Fruit fly (Drosophila melanogaster) whole organism, embryonic: ENCODE measurements around the gene SrpRalpha.
A peak's percentile ranks its signal among the peaks of the same experiment; 100 is the strongest.

Experiments
- Bgb ChIP-seq: fragments of 200-800 bp; sonication (Bioruptor generic); IDR thresholded peaks from 2 replicates; pipeline ENCODE4 v1.3.6; 2022; ENCODE audit warnings: missing biosample characterization, missing genetic modification characterization; ENCODE audit not compliant: partially characterized antibody
- Bteb2 ChIP-seq: fragments of 200-800 bp; sonication (Bioruptor generic); optimal IDR thresholded peaks from 2 replicates; lab custom pipeline; 2016; ENCODE audit warnings: missing biosample characterization, missing genetic modification characterization
- CG11247 ChIP-seq: fragments of 200-800 bp; sonication (Bioruptor generic); IDR thresholded peaks from 2 replicates; pipeline ENCODE4 v1.3.6; 2022; ENCODE audit warnings: missing biosample characterization, missing genetic modification characterization
- CG14441 ChIP-seq: fragments of 200-800 bp; sonication (Bioruptor generic); IDR thresholded peaks from 2 replicates; pipeline ENCODE4 v1.3.6; 2022; ENCODE audit warnings: missing biosample characterization, missing genetic modification characterization
- CG14667 ChIP-seq: fragments of 200-800 bp; sonication (Bioruptor generic); IDR thresholded peaks from 2 replicates; pipeline ENCODE4 v1.3.6; 2022; ENCODE audit warnings: missing biosample characterization, missing genetic modification characterization
- CG1647 ChIP-seq: fragments of 200-800 bp; sonication (Bioruptor generic); optimal IDR thresholded peaks from 3 replicates; lab custom pipeline; 2016; ENCODE audit warnings: missing biosample characterization, missing genetic modification characterization
- CG17912 ChIP-seq: fragments of 200-800 bp; sonication (Bioruptor generic); optimal IDR thresholded peaks from 2 replicates; lab custom pipeline; 2018; ENCODE audit warnings: missing biosample characterization, mild to moderate bottlenecking, missing genetic modification characterization
- CG18619 ChIP-seq: fragments of 200-800 bp; sonication (Bioruptor generic); optimal IDR thresholded peaks from 3 replicates; lab custom pipeline; 2017; ENCODE audit warnings: missing biosample characterization, mild to moderate bottlenecking, missing genetic modification characterization
- CG31388 ChIP-seq: fragments of 200-800 bp; sonication (Bioruptor generic); optimal IDR thresholded peaks from 2 replicates; lab custom pipeline; 2016; ENCODE audit warnings: missing biosample characterization, missing genetic modification characterization
- CG3407 ChIP-seq: fragments of 200-800 bp; sonication (Bioruptor generic); optimal IDR thresholded peaks from 2 replicates; lab custom pipeline; 2018; ENCODE audit warnings: missing biosample characterization, mild to moderate bottlenecking, missing genetic modification characterization
- CG34376 ChIP-seq: fragments of 200-800 bp; sonication (Bioruptor generic); optimal IDR thresholded peaks from 2 replicates; lab custom pipeline; 2018; ENCODE audit warnings: missing biosample characterization, mild to moderate bottlenecking, missing genetic modification characterization
- CG42726 ChIP-seq: fragments of 200-800 bp; sonication (Bioruptor generic); IDR thresholded peaks from 2 replicates; pipeline ENCODE4 v1.3.6; 2022; ENCODE audit warnings: missing biosample characterization, missing genetic modification characterization; ENCODE audit not compliant: partially characterized antibody
- CG4424 ChIP-seq: fragments of 200-800 bp; sonication (Bioruptor generic); optimal IDR thresholded peaks from 3 replicates; lab custom pipeline; 2016; ENCODE audit warnings: missing biosample characterization, missing genetic modification characterization
- CG4617 ChIP-seq: fragments of 200-800 bp; sonication (Bioruptor generic); optimal IDR thresholded peaks from 3 replicates; lab custom pipeline; 2016; ENCODE audit warnings: missing biosample characterization, missing genetic modification characterization, borderline replicate concordance
- CG5180 ChIP-seq: fragments of 200-800 bp; sonication (Bioruptor generic); optimal IDR thresholded peaks from 3 replicates; lab custom pipeline; 2017; ENCODE audit warnings: missing biosample characterization, missing genetic modification characterization, mild to moderate bottlenecking, moderate library complexity, missing genetic modification reagents
- CG7271 ChIP-seq: fragments of 200-800 bp; sonication (Bioruptor generic); optimal IDR thresholded peaks from 2 replicates; lab custom pipeline; 2018; ENCODE audit warnings: missing biosample characterization, mild to moderate bottlenecking, missing genetic modification characterization, moderate library complexity
- CG7987 ChIP-seq: fragments of 200-800 bp; sonication (Bioruptor generic); optimal IDR thresholded peaks from 2 replicates; lab custom pipeline; 2018; ENCODE audit warnings: missing biosample characterization, mild to moderate bottlenecking, missing genetic modification characterization, moderate library complexity
- D19A ChIP-seq: fragments of 200-800 bp; optimal IDR thresholded peaks from 3 replicates; lab custom pipeline; 2019; ENCODE audit warnings: missing biosample characterization, mild to moderate bottlenecking, missing genetic modification characterization, moderate library complexity
- Dip2 ChIP-seq: fragments of 200-800 bp; sonication (Bioruptor generic); IDR thresholded peaks from 2 replicates; pipeline ENCODE4 v1.3.6; 2022; ENCODE audit warnings: missing biosample characterization, missing genetic modification characterization
- Dip3 ChIP-seq: fragments of 200-800 bp; sonication (Bioruptor generic); optimal IDR thresholded peaks from 3 replicates; lab custom pipeline; 2016; ENCODE audit warnings: missing biosample characterization, missing genetic modification characterization
- Eip74EF ChIP-seq, 2 experiments: fragments of 200-800 bp in 1 of 2; fragments of >200 bp in 1 of 2; sonication (Bioruptor generic) in 1 of 2; optimal IDR thresholded peaks; 2 replicates each; lab custom pipeline; 2017 to 2019; ENCODE audit warnings: missing biosample characterization in 2 of 2, missing genetic modification characterization in 2 of 2, mild to moderate bottlenecking in 1 of 2, moderate library complexity in 1 of 2
- Elba2 ChIP-seq: fragments of 200-800 bp; sonication (Bioruptor generic); optimal IDR thresholded peaks from 3 replicates; lab custom pipeline; 2016; ENCODE audit warnings: missing biosample characterization, missing genetic modification characterization
- Gug ChIP-seq: fragments of 200-800 bp; sonication (Bioruptor generic); IDR thresholded peaks from 4 replicates; pipeline ENCODE4 v1.3.6; 2022; ENCODE audit warnings: missing biosample characterization, missing genetic modification characterization
- H15 ChIP-seq: fragments of 200-800 bp; sonication (Bioruptor generic); IDR thresholded peaks from 3 replicates; pipeline ENCODE4 v1.3.6; 2022; ENCODE audit warnings: missing biosample characterization, missing genetic modification characterization
- HLHmδ ChIP-seq: fragments of 200-800 bp; sonication (Bioruptor generic); optimal IDR thresholded peaks from 2 replicates; lab custom pipeline; 2018; ENCODE audit warnings: missing biosample characterization, mild to moderate bottlenecking, missing genetic modification characterization, moderate library complexity
- Hand ChIP-seq: fragments of 200-800 bp; sonication (Bioruptor generic); optimal IDR thresholded peaks from 2 replicates; lab custom pipeline; 2017; ENCODE audit warnings: mild to moderate bottlenecking, missing biosample characterization, missing genetic modification reagents, missing genetic modification characterization
- Oaz ChIP-seq: fragments of 200-800 bp; sonication (Bioruptor generic); IDR thresholded peaks from 2 replicates; pipeline ENCODE4 v1.3.6; 2022; ENCODE audit warnings: missing biosample characterization, missing genetic modification characterization
- Rx ChIP-seq: fragments of 200-800 bp; sonication (Bioruptor generic); IDR thresholded peaks from 2 replicates; pipeline ENCODE4 v1.3.6; 2022; ENCODE audit warnings: missing biosample characterization, missing genetic modification characterization
- Scr ChIP-seq: fragments of 200-800 bp; sonication (Bioruptor generic); IDR thresholded peaks from 2 replicates; pipeline ENCODE4 v1.3.6; 2022; ENCODE audit warnings: missing biosample characterization, missing genetic modification characterization; ENCODE audit not compliant: partially characterized antibody
- chn ChIP-seq: fragments of 200-800 bp; sonication (Bioruptor generic); optimal IDR thresholded peaks from 2 replicates; lab custom pipeline; 2016; ENCODE audit warnings: missing biosample characterization, missing genetic modification characterization
- croc ChIP-seq: fragments of 200-800 bp; sonication (Bioruptor generic); conservative IDR thresholded peaks from 3 replicates; pipeline ENCODE4 v1.3.6; 2022; ENCODE audit warnings: missing biosample characterization, missing genetic modification characterization
- eyg ChIP-seq: fragments of 200-800 bp; sonication (Bioruptor generic); optimal IDR thresholded peaks from 3 replicates; lab custom pipeline; 2016; ENCODE audit warnings: missing biosample characterization, missing genetic modification characterization
- grau ChIP-seq: fragments of 200-800 bp; optimal IDR thresholded peaks from 3 replicates; lab custom pipeline; 2019; ENCODE audit warnings: missing biosample characterization, mild to moderate bottlenecking, missing genetic modification characterization, moderate library complexity
- h ChIP-seq: fragments of >200 bp; optimal IDR thresholded peaks from 2 replicates; lab custom pipeline; 2017
- jumu ChIP-seq: fragments of 200-800 bp; sonication (Bioruptor generic); optimal IDR thresholded peaks from 3 replicates; lab custom pipeline; 2016; ENCODE audit warnings: missing biosample characterization, missing genetic modification characterization
- lab ChIP-seq: fragments of 200-800 bp; sonication (Bioruptor generic); optimal IDR thresholded peaks from 3 replicates; lab custom pipeline; 2017; ENCODE audit warnings: missing biosample characterization, missing genetic modification characterization, mild to moderate bottlenecking, moderate library complexity, missing genetic modification reagents
- lov ChIP-seq, 2 experiments: fragments of 200-800 bp in 1 of 2; fragments of >200 bp in 1 of 2; sonication (Bioruptor generic) in 1 of 2; IDR thresholded peaks in 1 of 2; optimal IDR thresholded peaks in 1 of 2; 2 replicates in 1 of 2; 3 replicates in 1 of 2; pipeline versions ENCODE4 v1.3.6 to Lab custom; 2017 to 2022; ENCODE audit warnings: missing biosample characterization in 1 of 2, missing genetic modification characterization in 1 of 2
- p53 ChIP-seq: fragments of 200-800 bp; sonication (Bioruptor generic); optimal IDR thresholded peaks from 2 replicates; lab custom pipeline; 2016; ENCODE audit warnings: missing biosample characterization, missing genetic modification characterization
- pan ChIP-seq, 4 experiments: fragments of >200 bp in 3 of 4; fragments of 200-800 bp in 1 of 4; sonication (Bioruptor generic) in 1 of 4; optimal IDR thresholded peaks in 3 of 4; IDR thresholded peaks in 1 of 4; 2 replicates each; pipeline versions ENCODE4 v1.3.6 to Lab custom; 2017 to 2022; ENCODE audit warnings: missing biosample characterization in 2 of 4, missing genetic modification characterization in 2 of 4, mixed read lengths in 1 of 4
- run ChIP-seq: fragments of 200-800 bp; sonication (Bioruptor generic); optimal IDR thresholded peaks from 3 replicates; lab custom pipeline; 2018; ENCODE audit warnings: missing biosample characterization, mild to moderate bottlenecking, missing genetic modification characterization
- salm ChIP-seq: fragments of 200-800 bp; sonication (Bioruptor generic); optimal IDR thresholded peaks from 2 replicates; lab custom pipeline; 2018; ENCODE audit warnings: missing biosample characterization, mild to moderate bottlenecking, missing genetic modification characterization
- sob ChIP-seq: fragments of 200-800 bp; sonication (Bioruptor generic); IDR thresholded peaks from 2 replicates; pipeline ENCODE4 v1.3.6; 2022; ENCODE audit warnings: missing biosample characterization, missing genetic modification characterization
- ssp ChIP-seq: fragments of 200-800 bp; sonication (Bioruptor generic); IDR thresholded peaks from 2 replicates; pipeline ENCODE4 v1.3.6; 2022; ENCODE audit warnings: missing biosample characterization, missing genetic modification characterization
- stc ChIP-seq: fragments of 200-800 bp; sonication (Bioruptor generic); IDR thresholded peaks from 2 replicates; pipeline ENCODE4 v1.3.6; 2022; ENCODE audit warnings: missing biosample characterization, missing genetic modification characterization
- tio ChIP-seq: fragments of 200-800 bp; sonication (Bioruptor generic); optimal IDR thresholded peaks from 2 replicates; lab custom pipeline; 2017; ENCODE audit warnings: missing biosample characterization, missing genetic modification characterization, inconsistent platforms
- unc-4 ChIP-seq: fragments of 200-800 bp; sonication (Bioruptor generic); IDR thresholded peaks from 2 replicates; pipeline ENCODE4 v1.3.6; 2022; ENCODE audit warnings: missing biosample characterization, missing genetic modification characterization; ENCODE audit not compliant: partially characterized antibody
- wdn ChIP-seq: fragments of 200-800 bp; sonication (Bioruptor generic); IDR thresholded peaks from 2 replicates; pipeline ENCODE4 v1.3.6; 2022; ENCODE audit warnings: missing biosample characterization, missing genetic modification characterization
- z ChIP-seq: fragments of 200-800 bp; sonication (Bioruptor generic); IDR thresholded peaks from 3 replicates; pipeline ENCODE4 v1.3.6; 2022; ENCODE audit warnings: missing biosample characterization, missing genetic modification characterization
- zen2 ChIP-seq: fragments of 200-800 bp; sonication (Bioruptor generic); IDR thresholded peaks from 3 replicates; pipeline ENCODE4 v1.3.6; 2022; ENCODE audit warnings: missing biosample characterization, missing genetic modification characterization; ENCODE audit not compliant: partially characterized antibody

SrpRalpha gene

dm6 chrX:11148272-11148835 is 19.5 kb upstream of the SrpRalpha start, which contains the start of gene Ran (continued):
- TF ChIP-seq CG42726 (GFP tag; lab: Robert Waterston, UW) (peak; percentile 53; the same call in 1 of the 2 replicates), lab (GFP tag; lab: Kevin White, UChicago) (peak; percentile 15), tio (GFP tag; lab: Kevin White, UChicago) (no peak), CG7271 (tag; lab: Kevin White, UChicago) (no peak), Dip2 (GFP tag; lab: Robert Waterston, UW) (no peak), p53 (GFP tag; lab: Kevin White, UChicago) (no peak), CG3407 (GFP tag; lab: Kevin White, UChicago) (no peak), Oaz (GFP tag; lab: Robert Waterston, UW) (no peak), sob (GFP tag; lab: Robert Waterston, UW) (peak; percentile 43), Dip3 (GFP tag; lab: Kevin White, UChicago) (no peak), CG4424 (GFP tag; lab: Kevin White, UChicago) (no peak), zen2 (GFP tag; lab: Robert Waterston, UW) (no peak), wdn (no peak), Gug (GFP tag; lab: Robert Waterston, UW) (no peak), ssp (GFP tag; lab: Robert Waterston, UW) (peak; percentile 98), CG17912 (GFP tag; lab: Kevin White, UChicago) (no peak), Elba2 (GFP tag; lab: Kevin White, UChicago) (no peak), CG5180 (no peak), Bteb2 (GFP tag; lab: Kevin White, UChicago) (no peak), Bgb (peak; percentile 37; the same call in 1 of the 2 replicates), D19A (tag; lab: Kevin White, UChicago) (no peak), CG18619 (GFP tag; lab: Kevin White, UChicago) (no peak), CG31388 (GFP tag; lab: Kevin White, UChicago) (no peak), jumu (GFP tag; lab: Kevin White, UChicago) (no peak), unc-4 (GFP tag; lab: Robert Waterston, UW) (peak; percentile 33; the same call in 1 of the 2 replicates), Hand (no peak), pan (optimal IDR thresholded peaks at IDR 0.05; lab: Kevin White, UChicago) (no peak), pan (GFP tag; optimal IDR thresholded peaks at IDR 0.05 in 1 of 2, IDR thresholded peaks at IDR 0.05 in 1 of 2) (no peak), eyg (no peak), H15 (GFP tag; lab: Robert Waterston, UW) (no peak), Eip74EF (GFP tag; optimal IDR thresholded peaks at IDR 0.05; lab: Kevin White, UChicago) (no peak), grau (peak; percentile 15), salm (tag; lab: Kevin White, UChicago) (no peak), HLHmδ (no peak), CG11247 (GFP tag; lab: Robert Waterston, UW) (no peak), CG14667 (GFP tag; lab: Robert Waterston, UW) (peak; percentile 7; the same call in 1 of the 2 replicates), CG1647 (GFP tag; lab: Kevin White, UChicago) (no peak), chn (GFP tag; lab: Kevin White, UChicago) (no peak), Rx (GFP tag; lab: Robert Waterston, UW) (no peak), croc (no peak), CG14441 (GFP tag; lab: Robert Waterston, UW) (no peak), CG4617 (GFP tag; lab: Kevin White, UChicago) (peak; percentile 15), h (no peak), CG7987 (GFP tag; lab: Kevin White, UChicago) (no peak), CG34376 (GFP tag; lab: Kevin White, UChicago) (no peak), lov (optimal IDR thresholded peaks at IDR 0.05; lab: Kevin White, UChicago) (no peak), lov (GFP tag; IDR thresholded peaks at IDR 0.05; lab: Robert Waterston, UW) (no peak), Scr (GFP tag; lab: Robert Waterston, UW) (peak; percentile 43), run (tag; lab: Kevin White, UChicago) (no peak), z (GFP tag; lab: Robert Waterston, UW) (no peak), stc (GFP tag; lab: Robert Waterston, UW) (no peak)
